Fruit fly (Drosophila melanogaster) whole organism, prepupa: ENCODE results near the gene Or85e.

Experiments
- CG11294 ChIP-seq: fragments of 200-800 bp; sonication (Bioruptor generic); IDR thresholded peaks from 2 replicates; pipeline ENCODE4 v1.3.6; 2022; ENCODE audit warnings: missing biosample characterization, missing genetic modification characterization
- CG11902 ChIP-seq: fragments of 200-800 bp; sonication (Bioruptor generic); optimal IDR thresholded peaks from 3 replicates; lab custom pipeline; 2016; ENCODE audit warnings: missing biosample characterization, missing genetic modification characterization
- CG1621 ChIP-seq: fragments of 200-800 bp; sonication (Bioruptor generic); optimal IDR thresholded peaks from 3 replicates; lab custom pipeline; 2018; ENCODE audit warnings: missing biosample characterization, mild to moderate bottlenecking, missing genetic modification characterization
- CG32006 ChIP-seq: fragments of 200-800 bp; sonication (Bioruptor generic); optimal IDR thresholded peaks from 3 replicates; lab custom pipeline; 2017; ENCODE audit warnings: missing biosample characterization, mild to moderate bottlenecking, missing genetic modification characterization
- Gug ChIP-seq: fragments of 200-800 bp; sonication (Bioruptor generic); IDR thresholded peaks from 2 replicates; pipeline ENCODE4 v1.3.6; 2022; ENCODE audit warnings: missing biosample characterization, missing genetic modification characterization
- Hr4 ChIP-seq: fragments of 200-800 bp; sonication (Bioruptor generic); optimal IDR thresholded peaks from 3 replicates; lab custom pipeline; 2016; ENCODE audit warnings: missing biosample characterization, missing genetic modification characterization
- fd59A ChIP-seq: fragments of 200-800 bp; sonication (Bioruptor generic); optimal IDR thresholded peaks from 2 replicates; lab custom pipeline; 2017; ENCODE audit warnings: missing biosample characterization, mild to moderate bottlenecking, missing genetic modification characterization, missing genetic modification reagents
- lz ChIP-seq: fragments of 200-800 bp; sonication (Bioruptor generic); optimal IDR thresholded peaks from 3 replicates; lab custom pipeline; 2016; ENCODE audit warnings: missing biosample characterization, missing genetic modification characterization

DNA sequence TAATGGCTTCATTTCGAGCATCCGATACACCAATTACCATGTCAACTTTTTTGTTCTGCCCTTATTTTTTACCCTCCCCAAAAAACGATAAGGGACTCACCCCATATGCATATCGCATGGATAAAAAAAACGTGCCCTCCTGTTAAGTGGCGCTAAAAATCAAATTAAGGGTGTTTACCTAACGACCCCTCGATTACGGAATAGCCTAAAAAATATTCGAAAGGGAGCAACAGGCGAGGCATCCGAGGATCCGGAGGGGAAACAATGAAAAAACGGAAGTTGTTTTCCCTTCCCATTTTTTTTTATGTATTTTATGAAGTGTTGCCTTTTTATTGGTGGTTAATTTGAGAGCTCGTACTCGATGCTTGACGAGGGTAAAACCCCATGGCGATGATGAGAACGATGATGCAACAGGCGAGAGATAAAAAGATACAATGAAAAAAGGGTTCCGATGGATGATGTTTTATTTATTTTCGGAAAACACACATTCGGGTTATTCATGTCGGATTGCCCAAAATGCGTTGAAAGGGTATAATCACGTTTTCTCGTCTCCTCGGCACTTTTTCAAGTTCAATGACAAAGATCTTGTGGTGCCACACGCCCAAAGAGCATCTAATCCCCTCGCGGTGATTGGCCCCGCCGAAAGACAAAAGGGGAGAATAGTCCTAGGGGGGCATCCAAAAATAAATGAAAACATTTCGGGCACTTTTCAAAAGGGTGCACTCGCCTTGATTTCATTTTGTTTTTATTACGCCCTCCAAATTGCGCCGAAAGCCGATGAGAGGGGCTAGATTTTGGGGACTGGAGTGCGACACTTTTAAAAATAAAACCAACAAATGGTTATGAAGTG lies 48.9 kb upstream of the Or85e start, which contains the start of gene CG44227:
- TF ChIP-seq Gug (GFP tag; lab: Robert Waterston, UW) (no peak), CG1621 (no peak), CG11902 (GFP tag; lab: Kevin White, UChicago) (no peak), CG32006 (no peak), Hr4 (GFP tag; lab: Kevin White, UChicago) (no peak), CG11294 (GFP tag; lab: Robert Waterston, UW) (no peak), fd59A (no peak), lz (GFP tag; lab: Kevin White, UChicago) (no peak)
